Fruit fly (Drosophila melanogaster) whole organism, wandering third instar larva: ENCODE measurements around the gene CG32797.

Experiments used
- Abd-B ChIP-seq: fragments of >200 bp; optimal IDR thresholded peaks from 2 replicates; lab custom pipeline; 2017; ENCODE audit warnings: missing biosample characterization, missing genetic modification characterization
- CG32264 ChIP-seq: fragments of 200-800 bp; sonication (Bioruptor generic); optimal IDR thresholded peaks from 2 replicates; lab custom pipeline; 2016; ENCODE audit warnings: missing biosample characterization, missing genetic modification characterization
- CG9705 ChIP-seq: fragments of 200-800 bp; sonication (Bioruptor generic); optimal IDR thresholded peaks from 2 replicates; lab custom pipeline; 2018; ENCODE audit warnings: missing biosample characterization, mild to moderate bottlenecking, missing genetic modification characterization
- CrebA ChIP-seq: fragments of 200-800 bp; sonication (Bioruptor generic); optimal IDR thresholded peaks from 2 replicates; lab custom pipeline; 2016; ENCODE audit warnings: missing biosample characterization, mild to moderate bottlenecking, missing genetic modification characterization, borderline replicate concordance
- Dfd ChIP-seq: fragments of >200 bp; optimal IDR thresholded peaks from 2 replicates; lab custom pipeline; 2017; ENCODE audit warnings: missing biosample characterization, missing genetic modification characterization
- Dif ChIP-seq: fragments of 200-275, 200-300 bp; sonication (Bioruptor generic); optimal IDR thresholded peaks from 2 replicates; lab custom pipeline; 2018; ENCODE audit warnings: missing biosample characterization, missing genetic modification characterization; ENCODE audit not compliant: partially characterized antibody
- GATAd ChIP-seq: sonication (Bioruptor generic); optimal IDR thresholded peaks from 2 replicates; lab custom pipeline; 2016; ENCODE audit warnings: missing biosample characterization, missing genetic modification characterization
- HLH106 ChIP-seq: fragments of 200-800 bp; optimal IDR thresholded peaks from 3 replicates; lab custom pipeline; 2019; ENCODE audit warnings: missing biosample characterization, mild to moderate bottlenecking, missing genetic modification characterization, moderate library complexity
- Hnf4 ChIP-seq: fragments of 200-800 bp; sonication (Bioruptor generic); optimal IDR thresholded peaks from 2 replicates; lab custom pipeline; 2016; ENCODE audit warnings: missing biosample characterization, mild to moderate bottlenecking, missing genetic modification characterization
- Hr78 ChIP-seq: fragments of >200 bp; optimal IDR thresholded peaks from 2 replicates; lab custom pipeline; 2017; ENCODE audit warnings: missing biosample characterization, missing genetic modification characterization
- Hr83 ChIP-seq: fragments of 200-300 bp; sonication (Bioruptor generic); optimal IDR thresholded peaks from 2 replicates; lab custom pipeline; 2016; ENCODE audit warnings: missing biosample characterization, mild to moderate bottlenecking, missing genetic modification characterization, moderate library complexity; ENCODE audit not compliant: poor library complexity, severe bottlenecking
- Jra ChIP-seq: sonication (Bioruptor generic); optimal IDR thresholded peaks from 2 replicates; lab custom pipeline; 2016; ENCODE audit warnings: missing biosample characterization, missing genetic modification characterization
- Mio ChIP-seq: sonication (Bioruptor generic); optimal IDR thresholded peaks from 2 replicates; lab custom pipeline; 2016; ENCODE audit warnings: missing biosample characterization, missing genetic modification characterization
- Myc ChIP-seq: fragments of >200 bp; optimal IDR thresholded peaks from 2 replicates; lab custom pipeline; 2017
- N ChIP-seq: fragments of >200 bp; optimal IDR thresholded peaks from 2 replicates; lab custom pipeline; 2018; ENCODE audit warnings: missing biosample characterization, missing external identifiers, missing genetic modification characterization
- OdsH ChIP-seq: fragments of 200-800 bp; sonication (Bioruptor generic); optimal IDR thresholded peaks from 2 replicates; lab custom pipeline; 2016; ENCODE audit warnings: missing biosample characterization, mild to moderate bottlenecking, missing genetic modification characterization
- Rel ChIP-seq, 2 experiments: fragments of 200-800 bp; sonication (Bioruptor generic) in 1 of 2; optimal IDR thresholded peaks; 2 replicates in 1 of 2; 3 replicates in 1 of 2; lab custom pipeline; 2016 to 2019; ENCODE audit warnings: mild to moderate bottlenecking in 2 of 2, missing biosample characterization in 2 of 2, missing genetic modification characterization in 2 of 2, moderate library complexity in 1 of 2
- Sp1 ChIP-seq: fragments of 200-800 bp; sonication (Bioruptor generic); optimal IDR thresholded peaks from 3 replicates; lab custom pipeline; 2019; ENCODE audit warnings: missing biosample characterization, mild to moderate bottlenecking, missing genetic modification characterization, moderate library complexity
- Vsx2 ChIP-seq: fragments of 200-300, 225-300 bp; sonication (Bioruptor generic); optimal IDR thresholded peaks from 2 replicates; lab custom pipeline; 2018; ENCODE audit warnings: missing biosample characterization, missing genetic modification characterization; ENCODE audit not compliant: partially characterized antibody
- br ChIP-seq: fragments of 200-800 bp; sonication (Bioruptor generic); optimal IDR thresholded peaks from 2 replicates; lab custom pipeline; 2016; ENCODE audit warnings: missing biosample characterization, missing genetic modification characterization
- brk ChIP-seq: fragments of 200-800 bp; sonication (Bioruptor generic); optimal IDR thresholded peaks from 2 replicates; lab custom pipeline; 2016; ENCODE audit warnings: missing biosample characterization, mild to moderate bottlenecking, missing genetic modification characterization
- dl ChIP-seq, 2 experiments: fragments of 175-275, 200-275 bp in 1 of 2; fragments of 200-275 bp in 1 of 2; sonication (Bioruptor generic); optimal IDR thresholded peaks; lab custom pipeline; 2018; ENCODE audit warnings: mild to moderate bottlenecking in 2 of 2, missing biosample characterization in 2 of 2, missing genetic modification characterization in 2 of 2, moderate library complexity in 2 of 2; ENCODE audit not compliant: partially characterized antibody in 2 of 2, insufficient read depth in 1 of 2
- dmrt93B ChIP-seq: fragments of 200-800 bp; sonication (Bioruptor generic); optimal IDR thresholded peaks from 2 replicates; lab custom pipeline; 2018; ENCODE audit warnings: missing biosample characterization, mild to moderate bottlenecking, missing genetic modification characterization
- dsf ChIP-seq: sonication (Bioruptor generic); optimal IDR thresholded peaks from 2 replicates; lab custom pipeline; 2016; ENCODE audit warnings: missing biosample characterization, missing genetic modification characterization, borderline replicate concordance
- ey ChIP-seq: fragments of 200-800 bp; sonication (Bioruptor generic); optimal IDR thresholded peaks from 2 replicates; lab custom pipeline; 2016; ENCODE audit warnings: missing biosample characterization, missing genetic modification characterization
- foxo ChIP-seq, 2 experiments: fragments of 200-800 bp; sonication (Bioruptor generic); optimal IDR thresholded peaks; 2 replicates in 1 of 2; 3 replicates in 1 of 2; lab custom pipeline; 2016 to 2017; ENCODE audit warnings: missing biosample characterization in 2 of 2, missing genetic modification characterization in 2 of 2
- fru ChIP-seq: fragments of 200-800 bp; sonication (Bioruptor generic); optimal IDR thresholded peaks from 3 replicates; lab custom pipeline; 2016; ENCODE audit warnings: missing biosample characterization, mild to moderate bottlenecking, missing genetic modification characterization
- h ChIP-seq: fragments of 200-800 bp; sonication (Bioruptor generic); optimal IDR thresholded peaks from 3 replicates; lab custom pipeline; 2016; ENCODE audit warnings: missing biosample characterization, mild to moderate bottlenecking, missing genetic modification characterization
- jim ChIP-seq: fragments of 175-275, 200-325 bp; sonication (Bioruptor generic); optimal IDR thresholded peaks from 2 replicates; lab custom pipeline; 2016; ENCODE audit warnings: missing biosample characterization, mild to moderate bottlenecking, missing genetic modification characterization
- lola ChIP-seq: fragments of >200 bp; optimal IDR thresholded peaks from 2 replicates; lab custom pipeline; 2017; ENCODE audit warnings: missing biosample characterization, missing genetic modification characterization
- pan ChIP-seq: fragments of >200 bp; optimal IDR thresholded peaks from 2 replicates; lab custom pipeline; 2017
- psq ChIP-seq: fragments of 200-800 bp; sonication (Bioruptor generic); optimal IDR thresholded peaks from 3 replicates; lab custom pipeline; 2017; ENCODE audit warnings: missing biosample characterization, mild to moderate bottlenecking, missing genetic modification characterization, moderate library complexity
- rgr ChIP-seq: fragments of 200-800 bp; sonication (Bioruptor generic); optimal IDR thresholded peaks from 3 replicates; lab custom pipeline; 2016; ENCODE audit warnings: missing biosample characterization, mild to moderate bottlenecking, missing genetic modification characterization
- sage ChIP-seq: fragments of 200-800 bp; sonication (Bioruptor generic); optimal IDR thresholded peaks from 2 replicates; lab custom pipeline; 2016; ENCODE audit warnings: missing biosample characterization, mild to moderate bottlenecking, missing genetic modification characterization
- sv ChIP-seq: fragments of 200-800 bp; sonication (Bioruptor generic); optimal IDR thresholded peaks from 3 replicates; lab custom pipeline; 2016; ENCODE audit warnings: missing biosample characterization, missing genetic modification characterization
- tai ChIP-seq: sonication (Bioruptor generic); optimal IDR thresholded peaks from 2 replicates; lab custom pipeline; 2016; ENCODE audit warnings: missing biosample characterization, missing genetic modification characterization
- usp ChIP-seq: fragments of >200 bp; optimal IDR thresholded peaks from 2 replicates; lab custom pipeline; 2017; ENCODE audit warnings: missing biosample characterization, missing genetic modification characterization
- woc ChIP-seq: sonication (Bioruptor generic); optimal IDR thresholded peaks from 2 replicates; lab custom pipeline; 2016; ENCODE audit warnings: missing biosample characterization, mild to moderate bottlenecking, missing genetic modification characterization

CG32797 gene

dm6 chrX:2453772-2454171 lies 28.1 kb upstream of the CG32797 start:
- TF ChIP-seq Mio (GFP tag; lab: Kevin White, UChicago) (no peak), lola (GFP tag; lab: Kevin White, UChicago) (no peak), brk (GFP tag; lab: Kevin White, UChicago) (no peak), sage (no peak), OdsH (GFP tag; lab: Kevin White, UChicago) (no peak), dmrt93B (GFP tag; lab: Kevin White, UChicago) (no peak), Vsx2 (no peak), rgr (no peak)

DNA sequence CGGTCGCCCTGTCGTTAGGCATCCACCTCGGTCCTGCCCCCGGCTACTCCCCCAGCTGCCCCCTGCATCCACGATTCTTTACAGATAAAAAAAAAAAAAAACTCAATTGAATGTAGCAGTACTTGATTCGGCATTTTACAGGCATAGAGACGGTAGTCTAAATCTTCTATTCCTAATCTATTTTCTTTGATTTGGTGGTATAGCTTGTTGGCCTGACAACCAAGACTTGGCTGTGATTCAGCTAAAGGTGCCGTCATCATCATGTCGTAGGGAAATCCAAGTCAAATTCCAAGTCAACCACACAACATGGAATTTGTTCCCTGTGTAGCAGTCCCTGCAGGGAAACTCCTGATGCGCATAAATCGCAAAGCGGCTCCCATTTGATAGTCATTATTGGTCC lies 27.1 kb upstream of the CG32797 start:
- TF ChIP-seq psq (peak; percentile 64), Jra (GFP tag; lab: Kevin White, UChicago) (no peak), GATAd (GFP tag; lab: Kevin White, UChicago) (no peak), rgr (peak; percentile 68), foxo (GFP tag; optimal IDR thresholded peaks at IDR 0.05; lab: Kevin White, UChicago) (peak in 1 of 2 experiments; percentile 80), jim (GFP tag; lab: Kevin White, UChicago) (no peak), CG32264 (no peak), OdsH (GFP tag; lab: Kevin White, UChicago) (peak; percentile 69), dsf (GFP tag; lab: Kevin White, UChicago) (no peak), Mio (GFP tag; lab: Kevin White, UChicago) (no peak), Rel (GFP tag; optimal IDR thresholded peaks at IDR 0.05; lab: Kevin White, UChicago) (no peak), Rel (tag; optimal IDR thresholded peaks at IDR 0.05; lab: Kevin White, UChicago) (no peak), HLH106 (tag; lab: Kevin White, UChicago) (peak; percentile 87), N (GFP tag; lab: Kevin White, UChicago) (no peak), dl (GFP tag; optimal IDR thresholded peaks at IDR 0.05; lab: Kevin White, UChicago; ENCODE audit: insufficient read depth in 1 of 2, partially characterized antibody in 2 of 2) (no peak), Hr83 (GFP tag; lab: Kevin White, UChicago) (no peak), CG9705 (GFP tag; lab: Kevin White, UChicago) (peak; percentile 68), CrebA (no peak), h (peak; percentile 78), br (peak; percentile 75), Abd-B (GFP tag; lab: Kevin White, UChicago) (no peak), dmrt93B (GFP tag; lab: Kevin White, UChicago) (peak; percentile 73), usp (GFP tag; lab: Kevin White, UChicago) (no peak), Hr78 (no peak), tai (no peak), woc (peak; percentile 85), fru (GFP tag; lab: Kevin White, UChicago) (peak; percentile 76), Vsx2 (no peak), Dif (GFP tag; lab: Kevin White, UChicago) (no peak), Sp1 (peak; percentile 83), ey (GFP tag; lab: Kevin White, UChicago) (peak; percentile 78), Dfd (no peak), sv (no peak), sage (no peak), lola (GFP tag; lab: Kevin White, UChicago) (no peak), Hnf4 (no peak), Myc (lab: Kevin White, UChicago) (no peak), brk (GFP tag; lab: Kevin White, UChicago) (no peak), pan (no peak)
- TF ChIP-seq, all 38 proteins: peak for 13

DNA sequence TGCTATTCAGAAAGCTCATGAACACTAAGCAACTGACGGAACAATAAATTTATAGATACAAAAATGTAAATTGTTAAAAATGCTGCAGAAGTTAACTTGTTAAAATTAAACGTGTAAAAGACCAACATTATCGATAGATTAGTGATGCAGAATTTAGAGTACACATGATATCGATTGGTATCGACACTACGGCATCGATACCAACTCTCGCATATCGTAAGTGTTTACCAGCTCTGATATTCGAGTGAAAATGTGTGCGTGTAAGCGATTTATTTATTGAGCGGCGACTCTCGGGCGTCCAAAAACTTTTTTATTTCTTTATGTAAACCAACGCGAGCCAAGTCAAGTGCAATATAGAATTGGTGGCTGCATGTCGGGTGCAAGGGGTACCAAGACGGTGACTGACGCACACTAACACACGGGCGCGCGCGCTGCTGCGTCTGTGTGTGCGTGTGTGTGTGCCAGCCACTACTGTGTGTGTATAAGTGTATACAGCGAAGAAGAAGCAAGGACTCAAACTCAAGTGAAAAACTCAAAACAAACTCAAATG lies 22.2 kb upstream of the CG32797 start, which contains the start of gene z:
Gene z (plus strand): TSS at position 20 of the 550 bp plus-strand sequence.
- peak; percentile 12 for TF ChIP-seq sv
- no peak for TF ChIP-seq rgr
- TF ChIP-seq Sp1, result peak; percentile 24
- peak; percentile 21 for TF ChIP-seq psq
- TF ChIP-seq Hr83 (GFP tag; lab: Kevin White, UChicago), result peak; percentile 15
- TF ChIP-seq CG32264, result no peak
- peak; percentile 54 for TF ChIP-seq Jra (GFP tag; lab: Kevin White, UChicago)
- no peak for TF ChIP-seq CrebA
